4 worm cellular contexts compared by ENCODE assay signal in genomic region chrIII:434361-434941, ce11.
A peak's percentile ranks its signal among the peaks of the same experiment; 100 is the strongest.
TF ChIP-seq lines count a peak whose summit lies in the region.

Gene affl-2, plus strand, starts transcription at chrIII:434891.

TF ChIP-seq in whole organism, L2 larva, 48 proteins besides CTCF, POLR2A, EP300 and RAD21:
- TF ChIP-seq C34F6.9 (tag; optimal IDR thresholded peaks at IDR 0.05; lab: Kevin White, UChicago) (peak; percentile 12), fos-1 (tag; optimal IDR thresholded peaks at IDR 0.05; lab: Kevin White, UChicago) (peak; percentile 24), blmp-1 (tag; optimal IDR thresholded peaks at IDR 0.05; lab: Kevin White, UChicago; ENCODE audit: insufficient read depth) (peak; percentile 26), lsy-2 (tag; optimal IDR thresholded peaks at IDR 0.05; lab: Kevin White, UChicago) (peak in 1 of 2 experiments; percentile 3), nhr-6 (tag; optimal IDR thresholded peaks at IDR 0.05; lab: Kevin White, UChicago) (no peak), F13H6.1 (tag; optimal IDR thresholded peaks at IDR 0.05; lab: Kevin White, UChicago) (no peak), unc-39 (tag; optimal IDR thresholded peaks at IDR 0.05; lab: Kevin White, UChicago) (no peak), crh-2 (tag; optimal IDR thresholded peaks at IDR 0.05; lab: Kevin White, UChicago) (peak; percentile 15), nhr-25 (tag; optimal IDR thresholded peaks at IDR 0.05; lab: Kevin White, UChicago) (peak; percentile 41), sma-9 (GFP tag; optimal IDR thresholded peaks at IDR 0.05; lab: Kevin White, UChicago) (no peak), sma-9 (tag; optimal IDR thresholded peaks at IDR 0.05; lab: Kevin White, UChicago) (no peak), unc-62 (GFP tag; optimal IDR thresholded peaks at IDR 0.05; lab: Kevin White, UChicago) (no peak), lin-13 (GFP tag; optimal IDR thresholded peaks at IDR 0.05; lab: Kevin White, UChicago) (peak; percentile 12), sma-3 (GFP tag; optimal IDR thresholded peaks at IDR 0.05; lab: Kevin White, UChicago) (peak; percentile 42), sem-4 (tag; optimal IDR thresholded peaks at IDR 0.05; lab: Kevin White, UChicago) (peak; percentile 8)

TF ChIP-seq in whole organism, L4 larva, 104 proteins besides CTCF, POLR2A, EP300 and RAD21:
- no peak for TF ChIP-seq nhr-76 (tag; optimal IDR thresholded peaks at IDR 0.05; lab: Kevin White, UChicago)
- TF ChIP-seq mdl-1 (tag; optimal IDR thresholded peaks at IDR 0.05; lab: Kevin White, UChicago): peak in 1 of 2 experiments; percentile 6
- TF ChIP-seq daf-16 (GFP tag; optimal IDR thresholded peaks at IDR 0.05; lab: Kevin White, UChicago): no peak
- TF ChIP-seq daf-16 (tag; optimal IDR thresholded peaks at IDR 0.05; lab: Kevin White, UChicago): peak; percentile 11
- no peak for TF ChIP-seq sdz-12 (GFP tag; optimal IDR thresholded peaks at IDR 0.05; lab: Kevin White, UChicago)
- peak; percentile 15 for TF ChIP-seq aha-1 (tag; lab: Kevin White, UChicago)
- peak; percentile 42 for TF ChIP-seq mxl-3 (GFP tag; optimal IDR thresholded peaks at IDR 0.05; lab: Kevin White, UChicago)
- no peak for TF ChIP-seq fkh-10 (GFP tag; optimal IDR thresholded peaks at IDR 0.05; lab: Kevin White, UChicago)
- peak; percentile 31 for TF ChIP-seq nhr-28 (tag; optimal IDR thresholded peaks at IDR 0.05; lab: Kevin White, UChicago)
- TF ChIP-seq mes-2 (tag; optimal IDR thresholded peaks at IDR 0.05; lab: Kevin White, UChicago; ENCODE audit: poor library complexity, severe bottlenecking): peak; percentile 57
- peak; percentile 36 for TF ChIP-seq dve-1 (tag; optimal IDR thresholded peaks at IDR 0.05; lab: Kevin White, UChicago; ENCODE audit: insufficient read depth)
- TF ChIP-seq T26A8.4 (GFP tag; IDR thresholded peaks at IDR 0.05; lab: Robert Waterston, UW): 0 out of 2 replicates have a peak, but pooled peaks have one; percentile 41

TF ChIP-seq in whole organism, late embryonic, 69 proteins besides CTCF, POLR2A, EP300 and RAD21:
- TF ChIP-seq ceh-14 (tag; optimal IDR thresholded peaks at IDR 0.05; lab: Kevin White, UChicago): no peak
- TF ChIP-seq ref-2 (tag; optimal IDR thresholded peaks at IDR 0.05; lab: Kevin White, UChicago): peak; percentile 27
- no peak for TF ChIP-seq ceh-24 (tag; optimal IDR thresholded peaks at IDR 0.05; lab: Kevin White, UChicago)
- TF ChIP-seq T23F11.4 (GFP tag; optimal IDR thresholded peaks at IDR 0.05; lab: Kevin White, UChicago): no peak
- peak; percentile 41 for TF ChIP-seq tbx-2 (tag; optimal IDR thresholded peaks at IDR 0.05; lab: Kevin White, UChicago)
- TF ChIP-seq nhr-11 (tag; optimal IDR thresholded peaks at IDR 0.05; lab: Kevin White, UChicago): no peak
- TF ChIP-seq ets-4 (tag; optimal IDR thresholded peaks at IDR 0.05; lab: Kevin White, UChicago): no peak
- peak; percentile 30 for TF ChIP-seq nfya-1 (tag; optimal IDR thresholded peaks at IDR 0.05; lab: Kevin White, UChicago)
- no peak for TF ChIP-seq eyg-1 (tag; optimal IDR thresholded peaks at IDR 0.05; lab: Kevin White, UChicago)
- TF ChIP-seq sox-2 (GFP tag; IDR thresholded peaks at IDR 0.05; lab: Robert Waterston, UW): peak; percentile 46
- no peak for TF ChIP-seq madf-2 (tag; optimal IDR thresholded peaks at IDR 0.05; lab: Kevin White, UChicago)
- peak; percentile 5 for TF ChIP-seq ceh-34 (tag; optimal IDR thresholded peaks at IDR 0.05; lab: Kevin White, UChicago)
- TF ChIP-seq ceh-31 (tag; optimal IDR thresholded peaks at IDR 0.05; lab: Kevin White, UChicago): peak; percentile 23

TF ChIP-seq in whole organism, mixed stage, embryonic, 35 proteins besides CTCF, POLR2A, EP300 and RAD21:
- TF ChIP-seq nhr-76 (tag; optimal IDR thresholded peaks at IDR 0.05; lab: Kevin White, UChicago) (no peak), zip-8 (tag; optimal IDR thresholded peaks at IDR 0.05; lab: Kevin White, UChicago) (no peak), nhr-237 (tag; optimal IDR thresholded peaks at IDR 0.05; lab: Kevin White, UChicago) (no peak), blmp-1 (tag; optimal IDR thresholded peaks at IDR 0.05; lab: Kevin White, UChicago) (no peak), lsy-2 (tag; optimal IDR thresholded peaks at IDR 0.05; lab: Kevin White, UChicago) (no peak), sptf-1 (tag; optimal IDR thresholded peaks at IDR 0.05; lab: Kevin White, UChicago) (peak; percentile 62), mls-2 (tag; optimal IDR thresholded peaks at IDR 0.05; lab: Kevin White, UChicago) (peak; percentile 63), lin-13 (tag; optimal IDR thresholded peaks at IDR 0.05; lab: Kevin White, UChicago) (no peak), tbx-8 (GFP tag; optimal IDR thresholded peaks at IDR 0.05; lab: Kevin White, UChicago) (no peak), elt-3 (tag; optimal IDR thresholded peaks at IDR 0.05; lab: Kevin White, UChicago) (no peak), mab-5 (tag; optimal IDR thresholded peaks at IDR 0.05; lab: Kevin White, UChicago) (no peak), pha-4 (tag; optimal IDR thresholded peaks at IDR 0.05; lab: Kevin White, UChicago) (no peak), ceh-39 (tag; optimal IDR thresholded peaks at IDR 0.05; lab: Kevin White, UChicago) (no peak), elt-1 (tag; optimal IDR thresholded peaks at IDR 0.05; lab: Kevin White, UChicago; ENCODE audit: borderline replicate concordance, insufficient read depth) (no peak), unc-120 (tag; optimal IDR thresholded peaks at IDR 0.05; lab: Kevin White, UChicago; ENCODE audit: poor library complexity, severe bottlenecking) (no peak), cnd-1 (tag; optimal IDR thresholded peaks at IDR 0.05; lab: Kevin White, UChicago) (no peak), drap-1 (GFP tag; optimal IDR thresholded peaks at IDR 0.05; lab: Kevin White, UChicago) (no peak), M03D4.4 (tag; optimal IDR thresholded peaks at IDR 0.05; lab: Kevin White, UChicago) (no peak), sem-2 (GFP tag; optimal IDR thresholded peaks at IDR 0.05; lab: Kevin White, UChicago) (no peak), ces-1 (GFP tag; optimal IDR thresholded peaks at IDR 0.05; lab: Kevin White, UChicago) (peak; percentile 25), nhr-12 (tag; optimal IDR thresholded peaks at IDR 0.05; lab: Kevin White, UChicago) (no peak), hlh-1 (tag; optimal IDR thresholded peaks at IDR 0.05; lab: Kevin White, UChicago) (no peak), unc-39 (tag; optimal IDR thresholded peaks at IDR 0.05; lab: Kevin White, UChicago) (no peak), ham-2 (GFP tag; optimal IDR thresholded peaks at IDR 0.05; lab: Kevin White, UChicago) (peak; percentile 69), ceh-43 (GFP tag; optimal IDR thresholded peaks at IDR 0.05; lab: Kevin White, UChicago) (peak; percentile 3), mep-1 (tag; optimal IDR thresholded peaks at IDR 0.05; lab: Kevin White, UChicago) (peak; percentile 47), nhr-2 (tag; optimal IDR thresholded peaks at IDR 0.05; lab: Kevin White, UChicago) (peak; percentile 63), bed-3 (GFP tag; optimal IDR thresholded peaks at IDR 0.05; lab: Kevin White, UChicago) (no peak), nhr-28 (tag; optimal IDR thresholded peaks at IDR 0.05; lab: Kevin White, UChicago) (no peak), unc-62 (GFP tag; optimal IDR thresholded peaks at IDR 0.05; lab: Kevin White, UChicago) (no peak), snpc-4 (tag; optimal IDR thresholded peaks at IDR 0.05; lab: Kevin White, UChicago) (no peak), ceh-83 (GFP tag; optimal IDR thresholded peaks at IDR 0.05; lab: Kevin White, UChicago) (no peak), lin-32 (GFP tag; optimal IDR thresholded peaks at IDR 0.05; lab: Kevin White, UChicago) (no peak), flh-1 (GFP tag; optimal IDR thresholded peaks at IDR 0.05; lab: Kevin White, UChicago) (no peak), ztf-11 (tag; optimal IDR thresholded peaks at IDR 0.05; lab: Kevin White, UChicago) (no peak)
